Fruit fly (Drosophila melanogaster) S2 (cell line): Measurements from ENCODE around the gene CG7457.

Experiments used
- CG8478 ChIP-seq: fragments of >200 bp; optimal IDR thresholded peaks from 2 replicates; lab custom pipeline; 2018
- CTCF ChIP-seq, 2 experiments: fragments of >200 bp; optimal IDR thresholded peaks; 2 replicates each; lab custom pipeline; 2018

DNA sequence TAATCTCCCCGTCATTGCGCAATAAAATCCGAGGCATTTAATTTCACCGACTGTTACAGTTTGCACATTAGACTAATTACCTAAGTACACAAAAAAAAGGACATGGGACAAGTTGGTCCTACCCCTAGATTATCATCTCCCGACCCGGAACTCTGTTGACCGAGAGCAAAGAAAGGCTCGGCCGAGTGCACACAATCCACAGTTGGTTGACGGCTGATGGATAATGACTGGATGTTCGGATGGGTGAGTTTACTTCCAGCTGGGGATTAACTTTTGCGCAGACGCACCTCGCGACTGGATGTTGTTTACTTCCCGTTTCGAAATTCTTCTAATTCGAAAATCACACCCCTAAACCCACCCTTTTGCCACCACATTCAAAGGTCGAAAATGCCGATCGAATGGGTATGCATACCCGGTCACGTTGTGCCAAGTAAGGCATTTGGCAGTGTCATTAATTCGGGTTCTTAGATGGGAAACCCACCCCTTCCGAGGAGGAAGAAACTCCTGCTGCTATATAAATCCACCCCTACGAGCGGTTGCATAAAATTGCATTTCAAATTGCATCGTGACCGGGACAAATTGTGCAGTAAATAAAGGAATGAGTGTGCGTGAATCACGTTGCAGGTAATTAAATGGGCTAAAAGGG is 11.8 kb downstream of the CG7457 start:
- TF ChIP-seq CG8478 (lab: Kevin White, UChicago) = no peak
- no peak for TF ChIP-seq CTCF (optimal IDR thresholded peaks at IDR 0.05; lab: Kevin White, UChicago)
